Worm (Caenorhabditis elegans) whole organism, midembryonic: Measurements from ENCODE around the gene catp-4.

Experiments used
- T22C8.4 ChIP-seq: fragments of 200-800 bp; sonication (Bioruptor generic); IDR thresholded peaks from 2 replicates; pipeline ENCODE4 v1.3.6; 2022; ENCODE audit warnings: missing genetic modification characterization, missing compliant biosample characterization
- cog-1 ChIP-seq: sonication (generic microtip); optimal IDR thresholded peaks from 2 replicates; lab custom pipeline; 2016; ENCODE audit warnings: missing genetic modification characterization, missing compliant biosample characterization
- flt-1 ChIP-seq: fragments of 200-800 bp; sonication (Bioruptor generic); IDR thresholded peaks from 2 replicates; pipeline ENCODE4 v1.3.6; 2022; ENCODE audit warnings: missing genetic modification characterization, missing compliant biosample characterization
- med-1 ChIP-seq: sonication (generic microtip); optimal IDR thresholded peaks from 2 replicates; lab custom pipeline; 2017; ENCODE audit warnings: missing genetic modification characterization, mild to moderate bottlenecking, missing compliant biosample characterization, antibody characterized with exemption, missing genetic modification reagents; ENCODE audit not compliant: insufficient read depth
- ref-1 ChIP-seq: fragments of 200-800 bp; sonication (Bioruptor generic); conservative IDR thresholded peaks from 2 replicates; pipeline ENCODE4 v1.3.6; 2022; ENCODE audit warnings: missing genetic modification reagents, missing genetic modification characterization, missing compliant biosample characterization
- tab-1 ChIP-seq: fragments of 200-800 bp; sonication (Bioruptor generic); IDR thresholded peaks from 2 replicates; pipeline ENCODE4 v1.3.6; 2022; ENCODE audit warnings: missing genetic modification characterization, missing compliant biosample characterization
- ztf-23 ChIP-seq: fragments of 200-800 bp; sonication (Bioruptor generic); IDR thresholded peaks from 2 replicates; pipeline ENCODE4 v1.3.6; 2022; ENCODE audit warnings: missing genetic modification reagents, missing genetic modification characterization, missing compliant biosample characterization
- ztf-29 ChIP-seq: fragments of 200-800 bp; sonication (Bioruptor generic); IDR thresholded peaks from 2 replicates; pipeline ENCODE4 v1.3.6; 2022; ENCODE audit warnings: missing genetic modification reagents, missing genetic modification characterization, missing compliant biosample characterization

ce11 chrII:14634042-14634441 is 40.7 kb downstream of the catp-4 start:
- TF ChIP-seq ztf-23 (GFP tag; lab: Robert Waterston, UW) (no peak), flt-1 (GFP tag; lab: Robert Waterston, UW) (no peak), ztf-29 (GFP tag; lab: Robert Waterston, UW) (no peak), med-1 (GFP tag; lab: Kevin White, UChicago) (no peak), T22C8.4 (GFP tag; lab: Robert Waterston, UW) (no peak), ref-1 (GFP tag; lab: Robert Waterston, UW) (no peak), tab-1 (GFP tag; lab: Robert Waterston, UW) (no peak), cog-1 (tag; lab: Kevin White, UChicago) (no peak)
